Fruit fly (Drosophila melanogaster) whole organism, embryonic: Measurements from ENCODE around the gene CG14984.
A peak's percentile ranks its signal among the peaks of the same experiment; 100 is the strongest.

Experiments
- Antp ChIP-seq: fragments of 200-800 bp; sonication (Bioruptor generic); optimal IDR thresholded peaks from 3 replicates; lab custom pipeline; 2016; ENCODE audit warnings: missing biosample characterization, missing genetic modification characterization
- B-H1 ChIP-seq: fragments of 200-800 bp; sonication (Bioruptor generic); IDR thresholded peaks from 3 replicates; pipeline ENCODE4 v1.3.6; 2022; ENCODE audit warnings: missing biosample characterization, missing genetic modification characterization
- CG11247 ChIP-seq: fragments of 200-800 bp; sonication (Bioruptor generic); IDR thresholded peaks from 2 replicates; pipeline ENCODE4 v1.3.6; 2022; ENCODE audit warnings: missing biosample characterization, missing genetic modification characterization
- CG11723 ChIP-seq: fragments of 200-800 bp; sonication (Bioruptor generic); optimal IDR thresholded peaks from 2 replicates; lab custom pipeline; 2017; ENCODE audit warnings: missing biosample characterization, mild to moderate bottlenecking, missing genetic modification characterization
- CG12155 ChIP-seq: fragments of 200-800 bp; sonication (Bioruptor generic); optimal IDR thresholded peaks from 3 replicates; lab custom pipeline; 2016; ENCODE audit warnings: missing biosample characterization, missing genetic modification characterization
- CG12769 ChIP-seq: fragments of 200-800 bp; sonication (Bioruptor generic); optimal IDR thresholded peaks from 2 replicates; lab custom pipeline; 2019; ENCODE audit warnings: missing biosample characterization, mild to moderate bottlenecking, missing genetic modification characterization, moderate library complexity
- CG12942 ChIP-seq: fragments of 200-800 bp; sonication (Bioruptor generic); optimal IDR thresholded peaks from 3 replicates; lab custom pipeline; 2016; ENCODE audit warnings: missing biosample characterization, missing genetic modification characterization
- CG13894 ChIP-seq: fragments of 200-800 bp; sonication (Bioruptor generic); optimal IDR thresholded peaks from 3 replicates; lab custom pipeline; 2018; ENCODE audit warnings: missing biosample characterization, mild to moderate bottlenecking, missing genetic modification characterization, moderate library complexity
- CG17186 ChIP-seq: fragments of 200-800 bp; sonication (Bioruptor generic); optimal IDR thresholded peaks from 3 replicates; lab custom pipeline; 2017; ENCODE audit warnings: missing biosample characterization, missing genetic modification reagents, missing genetic modification characterization
- CG17385 ChIP-seq: fragments of 200-800 bp; sonication (Bioruptor generic); optimal IDR thresholded peaks from 3 replicates; lab custom pipeline; 2018; ENCODE audit warnings: missing biosample characterization, mild to moderate bottlenecking, missing genetic modification characterization
- CG1832 ChIP-seq: fragments of 200-800 bp; sonication (Bioruptor generic); optimal IDR thresholded peaks from 2 replicates; lab custom pipeline; 2017; ENCODE audit warnings: missing biosample characterization, mild to moderate bottlenecking, missing genetic modification characterization, inconsistent platforms
- CG30020 ChIP-seq: fragments of 200-800 bp; optimal IDR thresholded peaks from 2 replicates; lab custom pipeline; 2019; ENCODE audit warnings: missing biosample characterization, mild to moderate bottlenecking, missing genetic modification characterization, moderate library complexity
- CG33213 ChIP-seq: fragments of 200-800 bp; sonication (Bioruptor generic); optimal IDR thresholded peaks from 3 replicates; lab custom pipeline; 2016; ENCODE audit warnings: missing biosample characterization, missing genetic modification characterization
- CG5245 ChIP-seq: fragments of 200-800 bp; sonication (Bioruptor generic); optimal IDR thresholded peaks from 3 replicates; lab custom pipeline; 2016; ENCODE audit warnings: missing biosample characterization, missing genetic modification characterization
- CG6654 ChIP-seq: fragments of 200-800 bp; sonication (Bioruptor generic); optimal IDR thresholded peaks from 2 replicates; lab custom pipeline; 2017; ENCODE audit warnings: missing biosample characterization, mild to moderate bottlenecking, missing genetic modification characterization
- CG7556 ChIP-seq: fragments of 200-800 bp; sonication (Bioruptor generic); optimal IDR thresholded peaks from 2 replicates; lab custom pipeline; 2017; ENCODE audit warnings: missing biosample characterization, mild to moderate bottlenecking, missing genetic modification characterization
- CG8388 ChIP-seq: fragments of 200-800 bp; sonication (Bioruptor generic); optimal IDR thresholded peaks from 2 replicates; lab custom pipeline; 2019; ENCODE audit warnings: missing biosample characterization, mild to moderate bottlenecking, missing genetic modification characterization, moderate library complexity
- CG8944 ChIP-seq: fragments of 200-800 bp; sonication (Bioruptor generic); optimal IDR thresholded peaks from 3 replicates; lab custom pipeline; 2016; ENCODE audit warnings: missing biosample characterization, missing genetic modification characterization
- CG9609 ChIP-seq: fragments of 200-800 bp; sonication (Bioruptor generic); optimal IDR thresholded peaks from 3 replicates; lab custom pipeline; 2016; ENCODE audit warnings: missing biosample characterization, missing genetic modification characterization
- Deaf1 ChIP-seq: fragments of 200-800 bp; optimal IDR thresholded peaks from 3 replicates; lab custom pipeline; 2019; ENCODE audit warnings: missing biosample characterization, mild to moderate bottlenecking, missing genetic modification characterization, moderate library complexity
- Ets65A ChIP-seq: fragments of 200-800 bp; sonication (Bioruptor generic); peaks from one replicate; lab custom pipeline; 2016; ENCODE audit warnings: missing biosample characterization, missing genetic modification characterization
- NFAT ChIP-seq: fragments of 200-800 bp; sonication (Bioruptor generic); IDR thresholded peaks from 2 replicates; pipeline ENCODE4 v1.3.6; 2022; ENCODE audit warnings: missing biosample characterization, missing genetic modification characterization
- NK7.1 ChIP-seq: fragments of 200-800 bp; sonication (Bioruptor generic); optimal IDR thresholded peaks from 3 replicates; lab custom pipeline; 2016; ENCODE audit warnings: missing biosample characterization, missing genetic modification characterization
- NfI ChIP-seq: fragments of 200-800 bp; sonication (Bioruptor generic); optimal IDR thresholded peaks from 3 replicates; lab custom pipeline; 2018; ENCODE audit warnings: missing biosample characterization, mild to moderate bottlenecking, missing genetic modification characterization, moderate library complexity
- Pdp1 ChIP-seq, 2 experiments: fragments of 200-800 bp; sonication (Bioruptor generic); optimal IDR thresholded peaks; 3 replicates each; lab custom pipeline; 2016; ENCODE audit warnings: missing biosample characterization in 2 of 2, missing genetic modification characterization in 2 of 2, mild to moderate bottlenecking in 1 of 2, moderate library complexity in 1 of 2
- Ssrp ChIP-seq: fragments of 200-800 bp; sonication (Bioruptor generic); optimal IDR thresholded peaks from 2 replicates; lab custom pipeline; 2018; ENCODE audit warnings: missing biosample characterization, mild to moderate bottlenecking, missing genetic modification characterization, moderate library complexity
- Trl ChIP-seq, 3 experiments: fragments of >200 bp in 2 of 3; fragments of 200-800 bp in 1 of 3; sonication (Bioruptor generic) in 1 of 3; optimal IDR thresholded peaks; 2 replicates in 1 of 3; 3 replicates in 2 of 3; lab custom pipeline; 2016 to 2017; ENCODE audit warnings: missing biosample characterization in 1 of 3, missing genetic modification characterization in 1 of 3
- abd-A ChIP-seq: fragments of 200-800 bp; sonication (Bioruptor generic); optimal IDR thresholded peaks from 3 replicates; lab custom pipeline; 2019; ENCODE audit warnings: missing biosample characterization, mild to moderate bottlenecking, missing genetic modification characterization, moderate library complexity
- bab2 ChIP-seq: fragments of 200-800 bp; sonication (Bioruptor generic); optimal IDR thresholded peaks from 2 replicates; lab custom pipeline; 2016; ENCODE audit warnings: missing biosample characterization, missing genetic modification characterization
- cg ChIP-seq: fragments of 200-800 bp; sonication (Bioruptor generic); optimal IDR thresholded peaks from 3 replicates; lab custom pipeline; 2019; ENCODE audit warnings: missing biosample characterization, mild to moderate bottlenecking, missing genetic modification characterization, moderate library complexity
- chinmo ChIP-seq: fragments of 200-800 bp; sonication (Bioruptor generic); IDR thresholded peaks from 4 replicates; pipeline ENCODE4 v1.3.6; 2022; ENCODE audit warnings: missing biosample characterization, missing genetic modification characterization; ENCODE audit not compliant: partially characterized antibody
- crol ChIP-seq: fragments of 200-800 bp; sonication (Bioruptor generic); IDR thresholded peaks from 2 replicates; pipeline ENCODE4 v1.3.6; 2022; ENCODE audit warnings: missing biosample characterization, missing genetic modification characterization
- dm ChIP-seq: fragments of 200-800 bp; sonication (Bioruptor generic); optimal IDR thresholded peaks from 3 replicates; lab custom pipeline; 2016; ENCODE audit warnings: missing biosample characterization, missing genetic modification characterization
- ewg ChIP-seq: fragments of 200-800 bp; sonication (Bioruptor generic); optimal IDR thresholded peaks from 3 replicates; lab custom pipeline; 2017; ENCODE audit warnings: mild to moderate bottlenecking, missing biosample characterization, missing genetic modification reagents, missing genetic modification characterization
- hb ChIP-seq: fragments of 200-800 bp; sonication (Bioruptor generic); IDR thresholded peaks from 3 replicates; pipeline ENCODE4 v1.3.6; 2022; ENCODE audit warnings: missing biosample characterization, missing genetic modification characterization; ENCODE audit not compliant: partially characterized antibody
- kah ChIP-seq: fragments of 200-800 bp; sonication (Bioruptor generic); optimal IDR thresholded peaks from 2 replicates; lab custom pipeline; 2018; ENCODE audit warnings: missing biosample characterization, mild to moderate bottlenecking, missing genetic modification characterization
- lilli ChIP-seq: fragments of 200-800 bp; sonication (Bioruptor generic); optimal IDR thresholded peaks from 3 replicates; lab custom pipeline; 2016; ENCODE audit warnings: missing biosample characterization, missing genetic modification characterization
- nerfin-1 ChIP-seq: fragments of 200-800 bp; sonication (Bioruptor generic); optimal IDR thresholded peaks from 3 replicates; lab custom pipeline; 2019; ENCODE audit warnings: missing biosample characterization, mild to moderate bottlenecking, missing genetic modification characterization, moderate library complexity
- pros ChIP-seq: fragments of 200-800 bp; sonication (Bioruptor generic); optimal IDR thresholded peaks from 3 replicates; lab custom pipeline; 2019; ENCODE audit warnings: missing biosample characterization, mild to moderate bottlenecking, missing genetic modification characterization, moderate library complexity
- repo ChIP-seq: fragments of 200-800 bp; sonication (Bioruptor generic); optimal IDR thresholded peaks from 2 replicates; lab custom pipeline; 2016; ENCODE audit warnings: missing biosample characterization, missing genetic modification characterization
- scrt ChIP-seq: fragments of 200-800 bp; sonication (Bioruptor generic); optimal IDR thresholded peaks from 2 replicates; lab custom pipeline; 2018; ENCODE audit warnings: missing biosample characterization, mild to moderate bottlenecking, missing genetic modification characterization, moderate library complexity
- seq ChIP-seq: fragments of 200-800 bp; sonication (Bioruptor generic); IDR thresholded peaks from 2 replicates; pipeline ENCODE4 v1.3.6; 2022; ENCODE audit warnings: missing biosample characterization, missing genetic modification characterization
- sqz ChIP-seq: fragments of 200-800 bp; sonication (Bioruptor generic); optimal IDR thresholded peaks from 3 replicates; lab custom pipeline; 2018; ENCODE audit warnings: missing biosample characterization, mild to moderate bottlenecking, missing genetic modification characterization
- twi ChIP-seq: fragments of 200-800 bp; optimal IDR thresholded peaks from 2 replicates; lab custom pipeline; 2019; ENCODE audit warnings: missing biosample characterization, mild to moderate bottlenecking, missing genetic modification characterization, moderate library complexity
- usp ChIP-seq: fragments of >200 bp; optimal IDR thresholded peaks from 2 replicates; lab custom pipeline; 2017; ENCODE audit warnings: missing biosample characterization, missing genetic modification characterization
- z ChIP-seq: fragments of 200-800 bp; sonication (Bioruptor generic); IDR thresholded peaks from 3 replicates; pipeline ENCODE4 v1.3.6; 2022; ENCODE audit warnings: missing biosample characterization, missing genetic modification characterization
- zfh2 ChIP-seq: fragments of 200-800 bp; sonication (Bioruptor generic); optimal IDR thresholded peaks from 2 replicates; lab custom pipeline; 2016; ENCODE audit warnings: missing biosample characterization, missing genetic modification characterization

CG14984 gene

DNA sequence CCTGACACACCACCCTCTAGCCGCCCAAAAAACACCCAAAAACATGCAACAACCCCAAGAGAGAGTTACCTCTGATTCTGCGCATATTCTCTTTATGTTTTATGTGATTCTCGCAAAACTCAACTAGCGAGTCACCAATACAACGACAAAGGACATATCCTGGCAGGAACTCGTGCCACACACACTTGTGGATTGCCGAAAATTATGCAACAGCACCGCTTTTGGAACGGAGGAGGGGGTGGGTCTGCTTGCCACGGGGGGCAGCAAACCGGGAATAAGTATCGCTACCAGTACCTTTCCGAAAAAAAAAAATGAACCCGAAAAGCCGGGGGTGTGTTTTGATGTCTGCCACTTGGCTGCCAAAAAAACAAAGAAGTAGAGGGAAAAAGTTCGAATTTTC, 12.8 kb upstream of the CG14984 start:
- TF ChIP-seq CG33213 (GFP tag; lab: Kevin White, UChicago) (no peak), Ssrp (tag; lab: Kevin White, UChicago) (no peak), CG8388 (no peak), NK7.1 (GFP tag; lab: Kevin White, UChicago) (no peak), pros (GFP tag; lab: Kevin White, UChicago) (peak; percentile 45), nerfin-1 (peak; percentile 6), scrt (GFP tag; lab: Kevin White, UChicago) (peak; percentile 100), Ets65A (GFP tag; lab: Kevin White, UChicago) (no peak), CG12155 (peak; percentile 31), sqz (GFP tag; lab: Kevin White, UChicago) (peak; percentile 72), Trl (optimal IDR thresholded peaks at IDR 0.05; lab: Kevin White, UChicago) (peak in 1 of 2 experiments; percentile 15), Trl (GFP tag; optimal IDR thresholded peaks at IDR 0.05; lab: Kevin White, UChicago) (no peak), ewg (GFP tag; lab: Kevin White, UChicago) (peak; percentile 80), kah (GFP tag; lab: Kevin White, UChicago) (peak; percentile 18), Deaf1 (peak; percentile 19), CG13894 (tag; lab: Kevin White, UChicago) (peak; percentile 15), CG30020 (tag; lab: Kevin White, UChicago) (no peak), Pdp1 (GFP tag; optimal IDR thresholded peaks at IDR 0.05; lab: Kevin White, UChicago) (peak in 1 of 2 experiments; percentile 90), z (GFP tag; lab: Robert Waterston, UW) (0 out of 3 replicates have a peak, but pooled peaks have one; percentile 5), chinmo (GFP tag; lab: Robert Waterston, UW) (0 out of 4 replicates have a peak, but pooled peaks have one; percentile 31), dm (GFP tag; lab: Kevin White, UChicago) (no peak), abd-A (tag; lab: Kevin White, UChicago) (peak; percentile 58)
- TF ChIP-seq, all 482 proteins: peak for 14

DNA sequence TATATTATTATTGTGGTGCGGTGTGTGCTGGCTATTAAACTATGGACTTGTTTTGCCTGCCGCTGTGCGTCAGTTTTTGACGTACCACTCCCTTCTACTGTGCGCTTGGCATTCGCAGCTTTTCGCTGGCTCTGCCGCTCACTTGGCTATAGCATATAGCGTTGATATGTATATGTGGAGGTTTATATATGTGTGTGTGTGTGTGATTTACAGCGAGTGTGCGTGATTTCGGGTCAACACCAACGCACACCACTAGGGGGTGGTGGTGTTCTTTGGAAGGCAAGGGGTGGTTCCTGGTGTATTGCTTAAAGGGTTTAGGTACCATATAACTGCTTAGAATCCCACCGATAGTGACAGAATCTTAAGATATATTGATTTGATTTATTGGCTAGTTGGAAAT, 12.3 kb upstream of the CG14984 start, which contains the start of gene CG12605:
TSS of gene CG12605 (minus strand) at position 101 of the 400 bp plus-strand sequence.
- no peak for TF ChIP-seq B-H1
- no peak for TF ChIP-seq CG12769 (tag; lab: Kevin White, UChicago)
- no peak for TF ChIP-seq CG6654
- TF ChIP-seq sqz (GFP tag; lab: Kevin White, UChicago), result no peak
- TF ChIP-seq Ets65A (GFP tag; lab: Kevin White, UChicago), result peak; percentile 52
- no peak for TF ChIP-seq CG8944 (GFP tag; lab: Kevin White, UChicago)
- TF ChIP-seq CG17385 (GFP tag; lab: Kevin White, UChicago), result no peak
- TF ChIP-seq CG9609 (GFP tag; lab: Kevin White, UChicago), result no peak
- TF ChIP-seq Antp, result no peak
- 0 out of 2 replicates have a peak, but pooled peaks have one; percentile 6 for TF ChIP-seq NFAT
- 0 out of 2 replicates have a peak, but pooled peaks have one; percentile 23 for TF ChIP-seq seq (GFP tag; lab: Robert Waterston, UW)
- TF ChIP-seq cg (GFP tag; lab: Kevin White, UChicago), result peak; percentile 44
- TF ChIP-seq twi, result no peak
- no peak for TF ChIP-seq CG5245 (GFP tag; lab: Kevin White, UChicago)

DNA sequence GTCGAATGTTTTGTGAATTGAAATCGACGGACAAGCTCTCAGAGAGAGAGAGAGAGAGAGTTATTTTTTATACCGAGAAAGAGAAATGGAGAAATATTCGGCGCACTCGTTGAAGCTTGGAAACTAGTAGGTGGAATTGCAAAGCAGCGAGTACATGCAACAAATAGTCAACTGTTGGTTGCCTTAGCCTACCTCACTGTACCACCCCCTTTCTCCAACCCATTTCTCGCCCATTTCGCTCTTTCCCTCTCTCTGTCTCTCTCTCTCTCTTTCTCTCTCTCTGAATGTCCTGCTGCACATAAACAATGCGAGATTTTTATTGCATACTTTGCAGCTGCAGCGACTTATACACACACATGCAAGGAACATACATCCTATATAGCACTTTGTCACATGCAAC, 11.6 kb upstream of the CG14984 start:
- no peak for TF ChIP-seq dm (GFP tag; lab: Kevin White, UChicago)
- no peak for TF ChIP-seq NfI (GFP tag; lab: Kevin White, UChicago)
- peak; percentile 9 for TF ChIP-seq nerfin-1
- TF ChIP-seq scrt (GFP tag; lab: Kevin White, UChicago), result peak; percentile 100
- peak; percentile 80 to 82 for TF ChIP-seq Trl (optimal IDR thresholded peaks at IDR 0.05; lab: Kevin White, UChicago)
- TF ChIP-seq Trl (GFP tag; optimal IDR thresholded peaks at IDR 0.05; lab: Kevin White, UChicago), result no peak
- no peak for TF ChIP-seq lilli (GFP tag; lab: Kevin White, UChicago)
- TF ChIP-seq hb (GFP tag; lab: Robert Waterston, UW), result no peak
- TF ChIP-seq zfh2, result no peak
- TF ChIP-seq CG12942 (GFP tag; lab: Kevin White, UChicago), result no peak
- TF ChIP-seq ewg (GFP tag; lab: Kevin White, UChicago), result peak; percentile 48
- no peak for TF ChIP-seq usp
- TF ChIP-seq repo (GFP tag; lab: Kevin White, UChicago), result no peak
- TF ChIP-seq CG7556 (GFP tag; lab: Kevin White, UChicago), result no peak
- no peak for TF ChIP-seq bab2 (GFP tag; lab: Kevin White, UChicago)
- TF ChIP-seq CG1832 (GFP tag; lab: Kevin White, UChicago), result peak; percentile 54
- TF ChIP-seq CG11247, result no peak
- peak; percentile 31; the same call in 1 of the 2 replicates for TF ChIP-seq seq (GFP tag; lab: Robert Waterston, UW)
- TF ChIP-seq crol (GFP tag; lab: Robert Waterston, UW), result 0 out of 2 replicates have a peak, but pooled peaks have one; percentile 19
- no peak for TF ChIP-seq CG17186
- TF ChIP-seq CG11723 (GFP tag; lab: Kevin White, UChicago), result no peak
